Worm (Caenorhabditis elegans): Measurements from ENCODE around the gene emb-27.

emb-27 gene

ce11 chrII:8185016-8185493 is 23.1 kb upstream of the emb-27 start, which contains the start of the genes mig-5 and cct-1 (continued):
- TF ChIP-seq snpc-4 (tag; optimal IDR thresholded peaks at IDR 0.05), result peak; percentile 91
- TF ChIP-seq nhr-20 (tag; optimal IDR thresholded peaks at IDR 0.05), result peak; percentile 99
- TF ChIP-seq unc-62 (GFP tag; optimal IDR thresholded peaks at IDR 0.05), result peak; percentile 45
- peak; percentile 98 for TF ChIP-seq lin-14 (GFP tag; optimal IDR thresholded peaks at IDR 0.05)
- peak; percentile 98 for TF ChIP-seq lin-15B (tag; optimal IDR thresholded peaks at IDR 0.05)
- peak; percentile 26 for TF ChIP-seq nhr-28 (tag; optimal IDR thresholded peaks at IDR 0.05)
- peak; percentile 44 for TF ChIP-seq ceh-90 (tag; optimal IDR thresholded peaks at IDR 0.05)
- TF ChIP-seq pag-3 (tag; optimal IDR thresholded peaks at IDR 0.05; ENCODE audit: borderline replicate concordance, insufficient read depth), result peak; percentile 53

ce11 chrII:8181437-8181836 is 19.5 kb upstream of the emb-27 start, which contains the start of gene dylt-3:
Gene dylt-3, plus strand, starts transcription at chrII:8181737.
- TF ChIP-seq ceh-8 (GFP tag; optimal IDR thresholded peaks at IDR 0.05) (no peak), pax-3 (tag; optimal IDR thresholded peaks at IDR 0.05) (no peak), nhr-77 (tag; optimal IDR thresholded peaks at IDR 0.05) (no peak), aha-1 (tag; optimal IDR thresholded peaks at IDR 0.05) (no peak), nhr-19 (GFP tag; conservative IDR thresholded peaks at IDR 0.05) (no peak), F16B12.6 (tag; optimal IDR thresholded peaks at IDR 0.05) (no peak), xbp-1 (tag; optimal IDR thresholded peaks at IDR 0.05) (no peak), nhr-12 (tag; optimal IDR thresholded peaks at IDR 0.05) (no peak), unc-130 (tag; optimal IDR thresholded peaks at IDR 0.05) (no peak), ces-1 (GFP tag; optimal IDR thresholded peaks at IDR 0.05) (no peak), mdl-1 (tag; optimal IDR thresholded peaks at IDR 0.05) (no peak), fkh-10 (GFP tag; optimal IDR thresholded peaks at IDR 0.05) (no peak), snpc-4 (tag; optimal IDR thresholded peaks at IDR 0.05) (no peak), unc-30 (tag; optimal IDR thresholded peaks at IDR 0.05) (no peak), nhr-28 (tag; optimal IDR thresholded peaks at IDR 0.05) (no peak), lir-3 (tag; optimal IDR thresholded peaks at IDR 0.05; ENCODE audit: poor library complexity) (no peak)

ce11 chrII:8180281-8180680 is 18.3 kb upstream of the emb-27 start, which contains the start of gene T05C12.4:
Gene T05C12.4, minus strand, starts transcription at chrII:8180381.
- TF ChIP-seq alr-1 (tag; optimal IDR thresholded peaks at IDR 0.05; ENCODE audit: borderline replicate concordance) (no peak), aha-1 (tag; optimal IDR thresholded peaks at IDR 0.05) (no peak), unc-62 (GFP tag; optimal IDR thresholded peaks at IDR 0.05) (no peak), dpl-1 (GFP tag; optimal IDR thresholded peaks at IDR 0.05) (no peak), fos-1 (tag; optimal IDR thresholded peaks at IDR 0.05) (no peak), nhr-77 (tag; optimal IDR thresholded peaks at IDR 0.05) (no peak), ces-1 (GFP tag; optimal IDR thresholded peaks at IDR 0.05) (no peak), ceh-82 (tag; optimal IDR thresholded peaks at IDR 0.05) (no peak), ztf-11 (tag; optimal IDR thresholded peaks at IDR 0.05) (no peak)

- TF ChIP-seq hlh-4 (tag; optimal IDR thresholded peaks at IDR 0.05) (no peak), mef-2 (tag; optimal IDR thresholded peaks at IDR 0.05) (no peak), nhr-12 (tag; optimal IDR thresholded peaks at IDR 0.05) (no peak), nhr-11 (tag; optimal IDR thresholded peaks at IDR 0.05) (no peak), aly-2 (tag; optimal IDR thresholded peaks at IDR 0.05) (no peak), zip-4 (GFP tag; optimal IDR thresholded peaks at IDR 0.05) (no peak), elt-2 (tag; optimal IDR thresholded peaks at IDR 0.05) (no peak), unc-130 (tag; optimal IDR thresholded peaks at IDR 0.05) (no peak), efl-3 (GFP tag; optimal IDR thresholded peaks at IDR 0.05) (no peak)
These were observed 16.6 kb upstream of the emb-27 start for ce11 chrII:8178614-8179013.

- no peak for TF ChIP-seq ztf-4 (tag; optimal IDR thresholded peaks at IDR 0.05)
- no peak for TF ChIP-seq nhr-28 (tag; optimal IDR thresholded peaks at IDR 0.05)
- TF ChIP-seq nhr-71 (tag; optimal IDR thresholded peaks at IDR 0.05), result no peak
- no peak for TF ChIP-seq C34B4.2 (tag; optimal IDR thresholded peaks at IDR 0.05)
- no peak for TF ChIP-seq skn-1 (tag; optimal IDR thresholded peaks at IDR 0.05)
- no peak for TF ChIP-seq lir-3 (tag; optimal IDR thresholded peaks at IDR 0.05; ENCODE audit: poor library complexity)
- no peak for TF ChIP-seq ces-1 (GFP tag; optimal IDR thresholded peaks at IDR 0.05)
- TF ChIP-seq ceh-90 (tag; optimal IDR thresholded peaks at IDR 0.05), result no peak
- no peak for TF ChIP-seq unc-98 (GFP tag; IDR thresholded peaks at IDR 0.05)
- TF ChIP-seq lin-39 (tag; optimal IDR thresholded peaks at IDR 0.05), result no peak
- TF ChIP-seq ztf-11 (tag; optimal IDR thresholded peaks at IDR 0.05), result no peak
- TF ChIP-seq ceh-82 (tag; optimal IDR thresholded peaks at IDR 0.05), result no peak
- no peak for TF ChIP-seq ets-5 (GFP tag; IDR thresholded peaks at IDR 0.05)
- TF ChIP-seq nhr-85 (tag), result no peak
These were observed 15.1 kb upstream of the emb-27 start, which contains the start of gene acr-14 for ce11 chrII:8177095-8177494. Gene acr-14, minus strand, starts transcription at chrII:8177195.

Data from whole organism, L1 larva.